Fruit fly (Drosophila melanogaster): ENCODE measurements around the gene Smn.
A peak's percentile ranks its signal among the peaks of the same experiment; 100 is the strongest.

Gene Smn

dm6 chr3L:16581201-16581705, at the start of gene Smn:
Smn (minus strand) TSS chr3L:16581547.
- no peak for TF ChIP-seq psq (optimal IDR thresholded peaks at IDR 0.05)
- TF ChIP-seq usp (GFP tag; optimal IDR thresholded peaks at IDR 0.05), result no peak
- TF ChIP-seq EcR (GFP tag; optimal IDR thresholded peaks at IDR 0.05), result no peak
- no peak for TF ChIP-seq Dll (optimal IDR thresholded peaks at IDR 0.05)
- TF ChIP-seq pan (optimal IDR thresholded peaks at IDR 0.05), result no peak
- no peak for TF ChIP-seq CG8478 (optimal IDR thresholded peaks at IDR 0.05)

- no peak for TF ChIP-seq usp (GFP tag; optimal IDR thresholded peaks at IDR 0.05)
- TF ChIP-seq Dll (optimal IDR thresholded peaks at IDR 0.05), result no peak
- no peak for TF ChIP-seq psq (optimal IDR thresholded peaks at IDR 0.05)
- TF ChIP-seq CG8478 (optimal IDR thresholded peaks at IDR 0.05), result no peak
- no peak for TF ChIP-seq EcR (GFP tag; optimal IDR thresholded peaks at IDR 0.05)
- TF ChIP-seq pan (optimal IDR thresholded peaks at IDR 0.05), result no peak
These were observed 48.4 kb upstream of the Smn start for dm6 chr3L:16629793-16630192.

dm6 chr3L:16626199-16626598, 44.9 kb upstream of the Smn start:
- no peak for TF ChIP-seq EcR (GFP tag; optimal IDR thresholded peaks at IDR 0.05)
- TF ChIP-seq usp (GFP tag; optimal IDR thresholded peaks at IDR 0.05), result no peak
- no peak for TF ChIP-seq CG8478 (optimal IDR thresholded peaks at IDR 0.05)
- no peak for TF ChIP-seq psq (optimal IDR thresholded peaks at IDR 0.05)
- no peak for TF ChIP-seq Dll (optimal IDR thresholded peaks at IDR 0.05)
- TF ChIP-seq pan (optimal IDR thresholded peaks at IDR 0.05), result no peak

dm6 chr3L:16615132-16615709, 33.9 kb upstream of the Smn start, which contains the start of gene Mo25:
Mo25 (minus strand) TSS chr3L:16615472.
- TF ChIP-seq pan (optimal IDR thresholded peaks at IDR 0.05) (no peak), CG8478 (optimal IDR thresholded peaks at IDR 0.05) (peak; percentile 18)

dm6 chr3L:16612972-16613371, 31.6 kb upstream of the Smn start:
- no peak for TF ChIP-seq psq (optimal IDR thresholded peaks at IDR 0.05)
- TF ChIP-seq pan (optimal IDR thresholded peaks at IDR 0.05), result no peak
- no peak for TF ChIP-seq EcR (GFP tag; optimal IDR thresholded peaks at IDR 0.05)
- TF ChIP-seq usp (GFP tag; optimal IDR thresholded peaks at IDR 0.05), result no peak
- TF ChIP-seq Dll (optimal IDR thresholded peaks at IDR 0.05), result no peak
- TF ChIP-seq CG8478 (optimal IDR thresholded peaks at IDR 0.05), result no peak

dm6 chr3L:16612152-16612551, 30.8 kb upstream of the Smn start, which contains the start of gene CG4101:
CG4101 (plus strand) TSS chr3L:16612486.
- TF ChIP-seq usp (GFP tag; optimal IDR thresholded peaks at IDR 0.05), result no peak
- TF ChIP-seq pan (optimal IDR thresholded peaks at IDR 0.05), result no peak
- no peak for TF ChIP-seq CG8478 (optimal IDR thresholded peaks at IDR 0.05)

DNA sequence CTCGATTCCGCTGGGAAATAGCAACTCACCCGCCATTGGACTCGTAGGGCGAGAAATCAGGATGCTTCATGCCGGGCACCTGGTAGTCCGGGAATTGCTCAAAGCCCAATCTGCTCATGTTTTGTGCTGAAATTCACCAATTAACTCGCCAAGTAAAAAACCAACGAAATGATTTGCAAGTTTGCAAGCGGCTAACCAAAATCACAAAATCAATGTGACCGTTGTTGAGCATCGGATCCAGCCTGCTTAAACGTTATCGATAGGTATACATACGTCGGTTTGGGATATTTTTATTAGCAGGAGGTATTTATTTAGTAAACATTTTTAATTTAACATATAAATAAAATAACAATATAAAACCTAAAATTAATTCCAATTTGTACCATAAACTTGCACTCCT, 28.9 kb upstream of the Smn start, which contains the start of gene Prosbeta6:
Prosbeta6 (minus strand) TSS at position 218 of the 400 bp plus-strand sequence.
- TF ChIP-seq Dll (optimal IDR thresholded peaks at IDR 0.05) (no peak), pan (optimal IDR thresholded peaks at IDR 0.05) (no peak), psq (optimal IDR thresholded peaks at IDR 0.05) (no peak), EcR (GFP tag; optimal IDR thresholded peaks at IDR 0.05) (no peak), usp (GFP tag; optimal IDR thresholded peaks at IDR 0.05) (no peak), CG8478 (optimal IDR thresholded peaks at IDR 0.05) (no peak)

dm6 chr3L:16609120-16609519, 27.8 kb upstream of the Smn start, which contains the start of gene CG4098:
CG4098 (minus strand) TSS chr3L:16609347.
- no peak for TF ChIP-seq EcR (GFP tag; optimal IDR thresholded peaks at IDR 0.05)
- TF ChIP-seq psq (optimal IDR thresholded peaks at IDR 0.05), result no peak
- TF ChIP-seq Dll (optimal IDR thresholded peaks at IDR 0.05), result no peak
- no peak for TF ChIP-seq pan (optimal IDR thresholded peaks at IDR 0.05)
- no peak for TF ChIP-seq usp (GFP tag; optimal IDR thresholded peaks at IDR 0.05)
- no peak for TF ChIP-seq CG8478 (optimal IDR thresholded peaks at IDR 0.05)

DNA sequence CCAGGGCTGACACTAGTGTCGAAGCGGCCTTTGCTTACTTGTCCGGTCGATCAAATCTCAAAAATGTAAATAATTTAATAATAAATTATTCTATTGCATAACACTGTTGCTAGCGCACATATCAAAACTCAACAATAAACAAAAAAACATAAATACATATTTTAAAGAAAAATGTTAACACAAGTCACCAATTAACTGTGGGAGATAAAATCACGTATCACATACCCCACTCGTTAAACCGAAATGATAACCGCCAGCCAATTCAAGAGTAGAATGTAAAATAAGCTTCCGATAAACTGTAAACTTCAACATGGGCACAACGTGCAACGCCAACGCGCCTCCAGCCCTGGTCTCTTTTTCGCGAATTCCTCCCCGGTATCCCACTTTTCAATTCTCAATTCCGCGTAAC, 21.4 kb upstream of the Smn start, which contains the start of gene Arts:
Arts (plus strand) TSS at position 116 of the 409 bp plus-strand sequence.
- TF ChIP-seq Dll (optimal IDR thresholded peaks at IDR 0.05) (no peak), psq (optimal IDR thresholded peaks at IDR 0.05) (no peak), pan (optimal IDR thresholded peaks at IDR 0.05) (no peak), usp (GFP tag; optimal IDR thresholded peaks at IDR 0.05) (no peak), EcR (GFP tag; optimal IDR thresholded peaks at IDR 0.05) (no peak), CG8478 (optimal IDR thresholded peaks at IDR 0.05) (no peak)

DNA sequence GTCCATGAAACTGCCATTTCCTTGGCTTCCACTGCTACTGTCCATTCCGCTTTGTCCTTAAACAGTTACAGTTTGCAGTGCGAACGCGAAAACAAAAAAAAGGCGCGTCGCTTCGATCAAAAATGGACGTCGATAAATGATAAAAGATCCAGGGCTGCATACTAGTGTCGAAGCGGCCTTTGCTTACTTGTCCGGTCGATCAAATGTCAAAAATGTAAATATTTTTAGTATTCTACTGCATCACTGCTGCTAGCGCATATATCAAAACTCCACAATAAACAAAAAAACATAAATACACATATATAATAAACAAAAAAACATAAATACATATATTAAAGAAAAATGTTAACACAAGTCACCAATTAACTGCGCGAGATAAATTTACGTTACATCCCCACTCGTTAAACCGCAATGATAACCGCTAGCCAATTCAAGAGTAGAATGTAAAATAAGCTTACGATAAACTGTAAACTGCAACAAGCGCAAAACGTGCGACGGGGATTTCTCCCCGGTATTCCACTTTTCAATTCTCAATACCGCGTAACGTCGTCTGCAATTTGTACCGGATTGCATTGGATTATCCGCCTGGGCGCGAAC, 13.7 kb upstream of the Smn start, which contains the start of the genes spd-2 and Apl:
spd-2 (minus strand) TSS at position 93 of the 597 bp plus-strand sequence.
Apl (plus strand) TSS at position 260 of the 597 bp plus-strand sequence.
- TF ChIP-seq CG8478 (optimal IDR thresholded peaks at IDR 0.05) (no peak), pan (optimal IDR thresholded peaks at IDR 0.05) (no peak), Dll (optimal IDR thresholded peaks at IDR 0.05) (no peak), usp (GFP tag; optimal IDR thresholded peaks at IDR 0.05) (no peak), EcR (GFP tag; optimal IDR thresholded peaks at IDR 0.05) (no peak), psq (optimal IDR thresholded peaks at IDR 0.05) (no peak)

- TF ChIP-seq EcR (GFP tag; optimal IDR thresholded peaks at IDR 0.05), result no peak
- no peak for TF ChIP-seq psq (optimal IDR thresholded peaks at IDR 0.05)
- TF ChIP-seq pan (optimal IDR thresholded peaks at IDR 0.05), result no peak
These were observed 9.5 kb upstream of the Smn start, which contains the start of gene tra for dm6 chr3L:16590860-16591259. tra (minus strand) TSS chr3L:16591050.

DNA sequence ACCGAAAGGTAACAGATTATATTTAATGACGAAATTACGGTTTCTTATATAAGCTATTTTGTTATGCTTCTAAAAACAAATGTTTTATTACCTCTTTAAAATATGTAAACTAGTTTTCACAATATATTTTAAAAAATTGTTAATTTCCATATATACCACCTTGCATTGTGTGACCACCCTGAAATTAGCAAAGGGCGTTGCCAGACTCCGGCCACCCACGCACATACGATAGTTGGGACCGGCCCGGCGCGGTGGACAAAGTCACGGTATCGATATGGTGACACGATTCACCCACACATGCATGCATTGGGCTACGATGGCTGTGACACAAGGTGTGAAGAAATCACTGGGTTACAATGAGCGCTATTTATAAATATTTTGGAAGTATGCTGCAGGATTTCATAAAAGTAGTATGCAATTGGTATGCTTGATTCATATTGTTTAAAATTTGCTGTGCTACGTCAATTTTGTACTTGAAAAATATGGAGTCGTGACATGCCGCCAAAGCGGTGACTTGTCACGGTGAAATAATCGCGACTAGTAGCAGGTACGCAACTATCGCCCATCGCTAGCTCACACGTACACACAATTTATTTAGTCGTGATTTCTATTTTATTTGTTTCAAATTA, 6.8 kb upstream of the Smn start:
- no peak for TF ChIP-seq psq (optimal IDR thresholded peaks at IDR 0.05)
- no peak for TF ChIP-seq CG8478 (optimal IDR thresholded peaks at IDR 0.05)
- TF ChIP-seq pan (optimal IDR thresholded peaks at IDR 0.05), result no peak
- TF ChIP-seq usp (GFP tag; optimal IDR thresholded peaks at IDR 0.05), result no peak
- TF ChIP-seq EcR (GFP tag; optimal IDR thresholded peaks at IDR 0.05), result no peak
- no peak for TF ChIP-seq Dll (optimal IDR thresholded peaks at IDR 0.05)

All from whole organism.